Worm (Caenorhabditis elegans) whole organism, L2 larva: ENCODE data around the gene T11G6.4.

Experiments used
- C34F6.9 ChIP-seq: fragments of 150-350 bp; optimal IDR thresholded peaks from 2 replicates; lab custom pipeline; 2014; ENCODE audit warnings: missing biosample characterization, missing genetic modification characterization
- F13H6.1 ChIP-seq: sonication (generic microtip); optimal IDR thresholded peaks from 2 replicates; lab custom pipeline; 2016; ENCODE audit warnings: missing genetic modification characterization, missing compliant biosample characterization
- R02D3.7 ChIP-seq: fragments of 150-350 bp; optimal IDR thresholded peaks from 2 replicates; lab custom pipeline; 2014; ENCODE audit warnings: missing biosample characterization, missing genetic modification characterization
- Y55F3AM.14 ChIP-seq: fragments of 200-800 bp; sonication (Bioruptor generic); optimal IDR thresholded peaks from 2 replicates; lab custom pipeline; 2018; ENCODE audit warnings: mild to moderate bottlenecking, missing genetic modification characterization, missing compliant biosample characterization
- alr-1 ChIP-seq: fragments of 150-350 bp; optimal IDR thresholded peaks from 2 replicates; lab custom pipeline; 2014; ENCODE audit warnings: missing biosample characterization, missing genetic modification characterization
- aly-2 ChIP-seq: fragments of 150-350 bp; optimal IDR thresholded peaks from 2 replicates; lab custom pipeline; 2014; ENCODE audit warnings: missing biosample characterization, missing genetic modification characterization
- ama-1 ChIP-seq: fragments of 150-350 bp; optimal IDR thresholded peaks from 2 replicates; lab custom pipeline; 2018; ENCODE audit warnings: inconsistent platforms
- blmp-1 ChIP-seq: sonication (generic microtip); optimal IDR thresholded peaks from 2 replicates; lab custom pipeline; 2017; ENCODE audit warnings: missing genetic modification characterization, mild to moderate bottlenecking, missing compliant biosample characterization, antibody characterized with exemption, moderate library complexity; ENCODE audit not compliant: insufficient read depth
- ceh-16 ChIP-seq: fragments of 150-350 bp; optimal IDR thresholded peaks from 2 replicates; lab custom pipeline; 2014; ENCODE audit warnings: missing biosample characterization, missing genetic modification characterization
- ceh-82 ChIP-seq: fragments of 150-350 bp; optimal IDR thresholded peaks from 2 replicates; lab custom pipeline; 2014; ENCODE audit warnings: missing biosample characterization, missing genetic modification characterization
- dmd-4 ChIP-seq: sonication (generic microtip); optimal IDR thresholded peaks from 2 replicates; lab custom pipeline; 2017; ENCODE audit warnings: missing biosample characterization, missing genetic modification characterization
- egl-27 ChIP-seq: sonication (generic microtip); optimal IDR thresholded peaks from 3 replicates; lab custom pipeline; 2017; ENCODE audit warnings: missing biosample characterization, missing genetic modification reagents, missing genetic modification characterization
- elt-1 ChIP-seq: fragments of 150-350 bp; optimal IDR thresholded peaks from 2 replicates; lab custom pipeline; 2014; ENCODE audit warnings: missing biosample characterization, missing genetic modification characterization
- elt-3 ChIP-seq: sonication (generic microtip); optimal IDR thresholded peaks from 2 replicates; lab custom pipeline; 2017; ENCODE audit warnings: missing biosample characterization, missing genetic modification characterization
- fos-1 ChIP-seq: fragments of 150-350 bp; optimal IDR thresholded peaks from 2 replicates; lab custom pipeline; 2014; ENCODE audit warnings: missing biosample characterization, missing genetic modification characterization
- gmeb-1 ChIP-seq: fragments of 150-350 bp; optimal IDR thresholded peaks from 2 replicates; lab custom pipeline; 2014; ENCODE audit warnings: missing biosample characterization, missing genetic modification characterization
- lin-11 ChIP-seq: fragments of 150-350 bp; sonication (generic microtip); optimal IDR thresholded peaks from 2 replicates; lab custom pipeline; 2014; ENCODE audit warnings: missing biosample characterization, missing genetic modification characterization, inconsistent platforms, mixed read lengths
- lin-13 ChIP-seq: fragments of 150-350 bp; optimal IDR thresholded peaks from 2 replicates; lab custom pipeline; 2014; ENCODE audit warnings: missing biosample characterization, missing genetic modification reagents, missing genetic modification characterization
- lin-39 ChIP-seq: fragments of 150-350 bp; optimal IDR thresholded peaks from 2 replicates; lab custom pipeline; 2014; ENCODE audit warnings: missing biosample characterization, missing genetic modification reagents, missing genetic modification characterization
- mbf-1 ChIP-seq: sonication (generic microtip); optimal IDR thresholded peaks from 2 replicates; lab custom pipeline; 2017; ENCODE audit warnings: missing biosample characterization, missing genetic modification characterization
- mdl-1 ChIP-seq, 2 experiments: fragments of 150-350 bp in 1 of 2; sonication (generic microtip) in 1 of 2; optimal IDR thresholded peaks; 2 replicates each; lab custom pipeline; 2017; ENCODE audit warnings: missing biosample characterization in 2 of 2, missing genetic modification characterization in 2 of 2
- nhr-12 ChIP-seq: fragments of 150-350 bp; optimal IDR thresholded peaks from 2 replicates; lab custom pipeline; 2014; ENCODE audit warnings: missing biosample characterization, missing genetic modification characterization
- nhr-21 ChIP-seq: fragments of 150-350 bp; optimal IDR thresholded peaks from 2 replicates; lab custom pipeline; 2014; ENCODE audit warnings: missing biosample characterization, missing genetic modification characterization
- nhr-23 ChIP-seq: fragments of 150-350 bp; optimal IDR thresholded peaks from 2 replicates; lab custom pipeline; 2014; ENCODE audit warnings: missing biosample characterization, missing genetic modification reagents, missing genetic modification characterization
- nhr-25 ChIP-seq: fragments of 150-350 bp; sonication (generic microtip); optimal IDR thresholded peaks from 3 replicates; lab custom pipeline; 2014; ENCODE audit warnings: missing biosample characterization, missing genetic modification characterization
- nhr-6 ChIP-seq: fragments of 150-350 bp; optimal IDR thresholded peaks from 2 replicates; lab custom pipeline; 2014; ENCODE audit warnings: missing biosample characterization, missing genetic modification characterization
- nhr-77 ChIP-seq: fragments of 150-350 bp; optimal IDR thresholded peaks from 2 replicates; lab custom pipeline; 2014; ENCODE audit warnings: missing biosample characterization, missing genetic modification characterization
- sem-4 ChIP-seq: fragments of 150-350 bp; optimal IDR thresholded peaks from 2 replicates; lab custom pipeline; 2014; ENCODE audit warnings: missing biosample characterization, missing genetic modification reagents, missing genetic modification characterization
- skn-1 ChIP-seq: sonication (generic microtip); optimal IDR thresholded peaks from 2 replicates; lab custom pipeline; 2017; ENCODE audit warnings: missing biosample characterization, missing genetic modification characterization
- sma-3 ChIP-seq: sonication (generic microtip); optimal IDR thresholded peaks from 2 replicates; lab custom pipeline; 2016; ENCODE audit warnings: missing genetic modification reagents, missing genetic modification characterization, missing compliant biosample characterization
- sma-9 ChIP-seq, 2 experiments: fragments of 150-350 bp in 1 of 2; sonication (generic microtip) in 1 of 2; optimal IDR thresholded peaks; 2 replicates each; lab custom pipeline; 2014 to 2016; ENCODE audit warnings: missing genetic modification characterization in 2 of 2, mild to moderate bottlenecking in 1 of 2, missing biosample characterization in 1 of 2, missing compliant biosample characterization in 1 of 2, missing genetic modification reagents in 1 of 2, moderate library complexity in 1 of 2
- snpc-4 ChIP-seq: fragments of 150-350 bp; optimal IDR thresholded peaks from 2 replicates; lab custom pipeline; 2014; ENCODE audit warnings: missing biosample characterization, missing genetic modification characterization
- unc-39 ChIP-seq: fragments of 150-350 bp; optimal IDR thresholded peaks from 2 replicates; lab custom pipeline; 2014; ENCODE audit warnings: missing biosample characterization, missing genetic modification characterization
- unc-55 ChIP-seq: fragments of 150-350 bp; sonication (generic microtip); optimal IDR thresholded peaks from 3 replicates; lab custom pipeline; 2014; ENCODE audit warnings: missing biosample characterization, missing genetic modification reagents, missing genetic modification characterization
- unc-62 ChIP-seq: fragments of 150-350 bp; optimal IDR thresholded peaks from 2 replicates; lab custom pipeline; 2014; ENCODE audit warnings: missing biosample characterization, missing genetic modification reagents, missing genetic modification characterization
- ztf-1 ChIP-seq: fragments of 200-800 bp; sonication (Bioruptor generic); conservative IDR thresholded peaks from 2 replicates; pipeline ENCODE4 v1.3.6; 2022; ENCODE audit warnings: missing genetic modification characterization, missing compliant biosample characterization
- ztf-11 ChIP-seq: sonication (generic microtip); optimal IDR thresholded peaks from 2 replicates; lab custom pipeline; 2017; ENCODE audit warnings: missing biosample characterization, missing genetic modification characterization
- ztf-4 ChIP-seq: fragments of 150-350 bp; optimal IDR thresholded peaks from 2 replicates; lab custom pipeline; 2014; ENCODE audit warnings: missing biosample characterization, missing genetic modification characterization

Gene T11G6.4

DNA sequence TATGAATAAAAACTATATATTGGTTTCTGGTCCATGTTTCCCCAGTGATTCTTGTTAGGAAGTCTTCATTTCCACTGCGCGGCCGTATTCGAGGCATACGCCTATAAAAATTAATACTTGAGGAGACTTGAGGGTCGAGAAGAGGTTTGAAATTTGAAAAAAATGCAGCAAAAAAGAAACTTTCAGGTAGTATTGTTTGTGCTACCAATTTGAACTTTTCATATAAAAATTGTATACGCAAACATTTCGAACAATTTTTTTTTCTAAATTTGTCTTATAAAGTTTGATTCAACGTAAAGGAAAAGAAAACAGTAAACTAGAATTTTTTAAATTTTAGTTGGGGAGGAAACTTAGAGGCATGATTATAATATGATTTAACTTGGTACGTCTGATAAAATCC is at the start of gene T11G6.4:
TSS of gene T11G6.4 (minus strand) at position 101 of the 400 bp plus-strand sequence.
- TF ChIP-seq nhr-23 (tag; lab: Kevin White, UChicago) (no peak), nhr-21 (tag; lab: Kevin White, UChicago) (no peak), lin-13 (GFP tag; lab: Kevin White, UChicago) (no peak), blmp-1 (tag; lab: Kevin White, UChicago) (no peak), ceh-16 (tag; lab: Kevin White, UChicago) (no peak), sma-3 (GFP tag; lab: Kevin White, UChicago) (no peak), dmd-4 (no peak), Y55F3AM.14 (GFP tag; lab: Kevin White, UChicago) (no peak), mdl-1 (tag; optimal IDR thresholded peaks at IDR 0.05; lab: Kevin White, UChicago) (no peak), elt-3 (no peak), sem-4 (no peak), snpc-4 (no peak), skn-1 (tag; lab: Kevin White, UChicago) (no peak), aly-2 (tag; lab: Kevin White, UChicago) (no peak), ztf-4 (tag; lab: Kevin White, UChicago) (no peak)

DNA sequence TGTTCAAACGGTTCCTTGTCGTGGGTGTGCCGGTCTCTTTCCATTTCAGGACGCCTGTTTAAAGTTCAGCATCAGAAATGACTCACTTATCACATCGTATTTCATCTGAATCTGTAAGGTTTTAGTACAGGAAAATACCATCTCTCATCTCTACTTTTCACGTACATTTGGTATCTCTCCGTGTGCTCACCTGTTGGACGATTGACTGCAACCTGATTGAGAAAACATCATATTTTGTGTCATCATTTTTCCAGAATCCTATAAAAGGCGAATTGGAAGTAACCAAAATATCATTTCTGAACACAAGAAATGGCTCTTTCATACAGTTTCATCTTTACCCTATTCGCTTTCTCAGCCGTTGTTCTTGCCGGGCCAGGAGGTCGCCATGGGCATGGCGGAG is 48.4 kb upstream of the T11G6.4 start, which contains the start of gene srlf-30:
TSS of gene srlf-30 (plus strand) at position 301 of the 400 bp plus-strand sequence.
- TF ChIP-seq egl-27 (no peak), C34F6.9 (tag; lab: Kevin White, UChicago) (no peak), alr-1 (tag; lab: Kevin White, UChicago) (no peak), mdl-1 (tag; optimal IDR thresholded peaks at IDR 0.05; lab: Kevin White, UChicago) (no peak), mbf-1 (no peak), fos-1 (tag; lab: Kevin White, UChicago) (no peak), nhr-6 (tag; lab: Kevin White, UChicago) (no peak), sma-3 (GFP tag; lab: Kevin White, UChicago) (no peak), gmeb-1 (tag; lab: Kevin White, UChicago) (no peak), dmd-4 (no peak), ama-1 (lab: Kevin White, UChicago) (no peak), lin-39 (tag; lab: Kevin White, UChicago) (no peak), nhr-23 (tag; lab: Kevin White, UChicago) (no peak), skn-1 (tag; lab: Kevin White, UChicago) (no peak), sma-9 (GFP tag; optimal IDR thresholded peaks at IDR 0.05; lab: Kevin White, UChicago) (no peak), sma-9 (tag; optimal IDR thresholded peaks at IDR 0.05; lab: Kevin White, UChicago) (no peak), ztf-11 (tag; lab: Kevin White, UChicago) (no peak), nhr-77 (no peak), unc-62 (GFP tag; lab: Kevin White, UChicago) (no peak)
- TF ChIP-seq, all 48 proteins: peak for 0

- TF ChIP-seq blmp-1 (tag; lab: Kevin White, UChicago): no peak
- TF ChIP-seq ztf-11 (tag; lab: Kevin White, UChicago): no peak
These were observed 47.4 kb upstream of the T11G6.4 start, which contains the start of the genes F13E9.9 and F13E9.19 for ce11 chrIV:10899091-10899490. Gene F13E9.9 (minus strand): TSS chrIV:10899191. Gene F13E9.19 (plus strand): TSS chrIV:10899406.

DNA sequence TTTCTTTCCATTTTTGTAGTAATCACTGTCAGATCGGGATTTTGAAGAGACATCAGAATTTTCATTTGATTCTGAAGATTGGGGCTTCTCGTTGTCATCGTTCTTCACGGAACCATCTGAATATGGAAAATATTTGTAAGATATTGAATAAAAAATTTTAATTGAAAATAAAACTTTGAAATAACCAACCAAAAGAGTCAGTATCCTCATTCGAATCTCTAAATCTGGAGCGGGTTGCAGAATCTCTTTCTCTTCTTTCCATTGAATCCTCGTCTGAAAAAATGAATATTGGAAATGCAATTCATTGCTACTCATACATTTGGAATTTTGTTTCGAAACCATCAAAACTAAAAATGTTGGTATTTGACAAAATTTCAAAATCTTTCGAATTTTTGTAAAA is 46.4 kb upstream of the T11G6.4 start:
- TF ChIP-seq unc-55 (GFP tag; lab: Kevin White, UChicago) (no peak), R02D3.7 (tag; lab: Kevin White, UChicago) (no peak), nhr-77 (no peak), lin-11 (no peak), F13H6.1 (tag; lab: Kevin White, UChicago) (no peak), nhr-21 (tag; lab: Kevin White, UChicago) (no peak)

DNA sequence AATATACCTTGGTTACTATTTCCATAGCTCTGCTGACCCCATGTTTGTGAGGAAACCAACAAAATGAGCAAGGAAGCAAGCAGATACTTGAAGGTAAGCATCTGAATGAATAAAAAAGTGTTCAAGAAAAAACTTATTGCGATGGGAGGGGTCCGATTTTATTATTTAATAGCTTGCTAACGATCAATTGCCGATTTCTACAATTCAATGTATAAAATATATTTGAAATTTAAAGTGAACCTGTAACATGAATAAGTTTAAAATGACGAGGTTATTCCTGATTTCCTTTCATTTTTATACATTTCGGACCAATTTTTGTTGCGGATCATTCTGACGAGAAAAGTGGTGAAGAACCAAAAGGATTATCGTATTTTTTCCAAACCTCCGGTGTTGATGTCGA is 44.8 kb upstream of the T11G6.4 start, which contains the start of gene srlf-13:
TSS of gene srlf-13 (minus strand) at position 101 of the 400 bp plus-strand sequence.
- TF ChIP-seq ceh-82 (tag; lab: Kevin White, UChicago) (no peak), R02D3.7 (tag; lab: Kevin White, UChicago) (no peak), nhr-21 (tag; lab: Kevin White, UChicago) (no peak), nhr-25 (tag; lab: Kevin White, UChicago) (no peak), nhr-12 (no peak), ztf-1 (GFP tag; lab: Robert Waterston, UW) (no peak), unc-39 (tag; lab: Kevin White, UChicago) (no peak), ztf-4 (tag; lab: Kevin White, UChicago) (no peak), nhr-77 (no peak), elt-1 (tag; lab: Kevin White, UChicago) (no peak)
- TF ChIP-seq, all 48 proteins: peak for 0
